Fruit fly (Drosophila melanogaster) whole organism: ENCODE data around the gene CG32121.

ENCODE experiments used
- Dll ChIP-seq: fragments of >200 bp; optimal IDR thresholded peaks from 2 replicates; lab custom pipeline; 2017
- pan ChIP-seq: fragments of >200 bp; optimal IDR thresholded peaks from 2 replicates; lab custom pipeline; 2017
- psq ChIP-seq: fragments of >200 bp; optimal IDR thresholded peaks from 2 replicates; lab custom pipeline; 2017

DNA sequence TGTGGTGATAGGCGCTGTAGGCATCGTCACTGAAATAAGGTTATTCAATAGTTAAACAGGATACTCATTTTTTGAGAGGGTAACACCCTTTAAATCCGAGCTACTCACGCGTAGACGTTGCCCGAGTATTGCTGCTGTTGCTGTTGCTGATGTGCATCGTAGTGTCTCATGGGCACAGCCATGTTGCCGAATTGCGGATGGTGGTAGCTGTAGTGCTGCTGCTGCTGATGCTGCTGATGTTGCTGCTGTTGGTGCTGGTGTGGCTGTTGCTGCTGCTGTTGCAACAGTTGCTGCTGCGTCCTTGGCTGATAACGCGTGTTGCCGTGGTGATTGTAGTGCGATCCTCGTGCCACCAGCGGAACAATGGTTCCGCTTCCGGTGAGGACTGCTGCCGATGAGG, 8.0 kb upstream of the CG32121 start:
- no peak for TF ChIP-seq psq (lab: Kevin White, UChicago)
- TF ChIP-seq Dll (lab: Kevin White, UChicago), result no peak
- no peak for TF ChIP-seq pan (lab: Kevin White, UChicago)
